Fruit fly (Drosophila melanogaster) whole organism, embryonic: ENCODE results near the gene Ilp6.

Experiments
- Abd-B ChIP-seq: fragments of 200-800 bp; sonication (Bioruptor generic); optimal IDR thresholded peaks from 2 replicates; lab custom pipeline; 2018; ENCODE audit warnings: missing biosample characterization, mild to moderate bottlenecking, missing genetic modification characterization, moderate library complexity
- Adf1 ChIP-seq: fragments of 200-800 bp; sonication (Bioruptor generic); IDR thresholded peaks from 2 replicates; pipeline ENCODE4 v1.3.6; 2022; ENCODE audit warnings: missing biosample characterization, missing genetic modification characterization
- Atf6 ChIP-seq: fragments of 200-800 bp; sonication (Bioruptor generic); IDR thresholded peaks from 2 replicates; pipeline ENCODE4 v1.3.6; 2022; ENCODE audit warnings: missing biosample characterization, missing genetic modification characterization
- BEAF-32 ChIP-seq: fragments of 200-800 bp; sonication (Bioruptor generic); optimal IDR thresholded peaks from 3 replicates; lab custom pipeline; 2017; ENCODE audit warnings: missing biosample characterization, missing genetic modification characterization, mild to moderate bottlenecking, moderate library complexity, missing genetic modification reagents
- CG10321 ChIP-seq: fragments of 200-800 bp; sonication (Bioruptor generic); IDR thresholded peaks from 2 replicates; pipeline ENCODE4 v1.3.6; 2022; ENCODE audit warnings: missing biosample characterization, missing genetic modification characterization
- CG11085 ChIP-seq: fragments of 200-800 bp; sonication (Bioruptor generic); IDR thresholded peaks from 2 replicates; pipeline ENCODE4 v1.3.6; 2022; ENCODE audit warnings: missing biosample characterization, missing genetic modification characterization
- CG11456 ChIP-seq: fragments of 200-800 bp; sonication (Bioruptor generic); IDR thresholded peaks from 3 replicates; pipeline ENCODE4 v1.3.6; 2022; ENCODE audit warnings: missing biosample characterization, missing genetic modification characterization
- CG14014 ChIP-seq: fragments of 200-800 bp; sonication (Bioruptor generic); IDR thresholded peaks from 2 replicates; pipeline ENCODE4 v1.3.6; 2022; ENCODE audit warnings: missing biosample characterization, missing genetic modification characterization
- CG14710 ChIP-seq: fragments of 200-800 bp; sonication (Bioruptor generic); optimal IDR thresholded peaks from 3 replicates; lab custom pipeline; 2019; ENCODE audit warnings: missing biosample characterization, mild to moderate bottlenecking, missing genetic modification characterization, moderate library complexity
- CG1529 ChIP-seq: fragments of 200-800 bp; sonication (Bioruptor generic); optimal IDR thresholded peaks from 3 replicates; lab custom pipeline; 2018; ENCODE audit warnings: missing biosample characterization, missing genetic modification characterization
- CG17328 ChIP-seq: fragments of 200-800 bp; sonication (Bioruptor generic); IDR thresholded peaks from 2 replicates; pipeline ENCODE4 v1.3.6; 2022; ENCODE audit warnings: missing biosample characterization, missing genetic modification characterization
- CG17568 ChIP-seq: fragments of 200-800 bp; sonication (Bioruptor generic); optimal IDR thresholded peaks from 2 replicates; lab custom pipeline; 2018; ENCODE audit warnings: missing biosample characterization, mild to moderate bottlenecking, missing genetic modification characterization, moderate library complexity
- CG18476 ChIP-seq: fragments of 200-800 bp; sonication (Bioruptor generic); optimal IDR thresholded peaks from 2 replicates; lab custom pipeline; 2016; ENCODE audit warnings: missing biosample characterization, mild to moderate bottlenecking, missing genetic modification characterization
- CG2875 ChIP-seq: fragments of 200-800 bp; sonication (Bioruptor generic); optimal IDR thresholded peaks from 2 replicates; lab custom pipeline; 2017; ENCODE audit warnings: missing biosample characterization, mild to moderate bottlenecking, missing genetic modification characterization, missing genetic modification reagents
- CG34422 ChIP-seq: fragments of 200-800 bp; sonication (Bioruptor generic); IDR thresholded peaks from 3 replicates; pipeline ENCODE4 v1.3.6; 2022; ENCODE audit warnings: missing biosample characterization, missing genetic modification characterization
- CG3995 ChIP-seq: fragments of 200-800 bp; sonication (Bioruptor generic); optimal IDR thresholded peaks from 3 replicates; lab custom pipeline; 2016; ENCODE audit warnings: missing biosample characterization, missing genetic modification characterization
- CG4730 ChIP-seq: fragments of 200-800 bp; sonication (Bioruptor generic); IDR thresholded peaks from 2 replicates; pipeline ENCODE4 v1.3.6; 2022; ENCODE audit warnings: missing biosample characterization, missing genetic modification characterization
- CG5953 ChIP-seq: fragments of 200-800 bp; sonication (Bioruptor generic); IDR thresholded peaks from 2 replicates; pipeline ENCODE4 v1.3.6; 2022; ENCODE audit warnings: missing biosample characterization, missing genetic modification characterization
- CrebB ChIP-seq: fragments of 200-800 bp; sonication (Bioruptor generic); optimal IDR thresholded peaks from 3 replicates; lab custom pipeline; 2018; ENCODE audit warnings: missing biosample characterization, mild to moderate bottlenecking, missing genetic modification characterization
- D19B ChIP-seq: fragments of 200-800 bp; sonication (Bioruptor generic); optimal IDR thresholded peaks from 2 replicates; lab custom pipeline; 2017; ENCODE audit warnings: missing biosample characterization, mild to moderate bottlenecking, missing genetic modification characterization
- Dek ChIP-seq: fragments of 200-800 bp; sonication (Bioruptor generic); optimal IDR thresholded peaks from 3 replicates; lab custom pipeline; 2019; ENCODE audit warnings: missing biosample characterization, mild to moderate bottlenecking, missing genetic modification characterization, moderate library complexity
- E2f2 ChIP-seq: fragments of 200-800 bp; sonication (Bioruptor generic); IDR thresholded peaks from 2 replicates; pipeline ENCODE4 v1.3.6; 2022; ENCODE audit warnings: missing biosample characterization, missing genetic modification characterization
- ERR ChIP-seq: fragments of 200-800 bp; sonication (Bioruptor generic); optimal IDR thresholded peaks from 2 replicates; lab custom pipeline; 2016; ENCODE audit warnings: missing biosample characterization, missing genetic modification characterization
- Ets65A ChIP-seq: fragments of 200-800 bp; sonication (Bioruptor generic); peaks from one replicate; lab custom pipeline; 2016; ENCODE audit warnings: missing biosample characterization, missing genetic modification characterization
- H15 ChIP-seq: fragments of 200-800 bp; sonication (Bioruptor generic); IDR thresholded peaks from 3 replicates; pipeline ENCODE4 v1.3.6; 2022; ENCODE audit warnings: missing biosample characterization, missing genetic modification characterization
- HHEX ChIP-seq: fragments of 200-800 bp; sonication (Bioruptor generic); optimal IDR thresholded peaks from 3 replicates; lab custom pipeline; 2017; ENCODE audit warnings: missing biosample characterization, mild to moderate bottlenecking, missing genetic modification characterization, missing genetic modification reagents
- HLH3B ChIP-seq: fragments of 200-800 bp; sonication (Bioruptor generic); IDR thresholded peaks from 2 replicates; pipeline ENCODE4 v1.3.6; 2022; ENCODE audit warnings: missing biosample characterization, missing genetic modification characterization
- MBD-R2 ChIP-seq: fragments of 200-800 bp; sonication (Bioruptor generic); IDR thresholded peaks from 2 replicates; pipeline ENCODE4 v1.3.6; 2022; ENCODE audit warnings: missing biosample characterization, missing genetic modification characterization
- Meics ChIP-seq: fragments of 200-800 bp; sonication (Bioruptor generic); optimal IDR thresholded peaks from 2 replicates; lab custom pipeline; 2017; ENCODE audit warnings: missing biosample characterization, mild to moderate bottlenecking, missing genetic modification characterization
- NFAT ChIP-seq: fragments of 200-800 bp; sonication (Bioruptor generic); IDR thresholded peaks from 2 replicates; pipeline ENCODE4 v1.3.6; 2022; ENCODE audit warnings: missing biosample characterization, missing genetic modification characterization
- Rx ChIP-seq: fragments of 200-800 bp; sonication (Bioruptor generic); IDR thresholded peaks from 2 replicates; pipeline ENCODE4 v1.3.6; 2022; ENCODE audit warnings: missing biosample characterization, missing genetic modification characterization
- Xrp1 ChIP-seq: fragments of 200-800 bp; sonication (Bioruptor generic); IDR thresholded peaks from 2 replicates; pipeline ENCODE4 v1.3.6; 2022; ENCODE audit warnings: missing biosample characterization, missing genetic modification characterization
- abd-A ChIP-seq: fragments of 200-800 bp; sonication (Bioruptor generic); optimal IDR thresholded peaks from 3 replicates; lab custom pipeline; 2019; ENCODE audit warnings: missing biosample characterization, mild to moderate bottlenecking, missing genetic modification characterization, moderate library complexity
- btn ChIP-seq: fragments of 200-800 bp; sonication (Bioruptor generic); optimal IDR thresholded peaks from 2 replicates; lab custom pipeline; 2016; ENCODE audit warnings: missing biosample characterization, missing genetic modification characterization
- disco-r ChIP-seq: fragments of 200-800 bp; sonication (Bioruptor generic); optimal IDR thresholded peaks from 2 replicates; lab custom pipeline; 2016; ENCODE audit warnings: missing biosample characterization, missing genetic modification characterization
- dmrt99B ChIP-seq: fragments of 200-800 bp; sonication (Bioruptor generic); optimal IDR thresholded peaks from 2 replicates; lab custom pipeline; 2018; ENCODE audit warnings: missing biosample characterization, mild to moderate bottlenecking, missing genetic modification characterization, moderate library complexity
- emc ChIP-seq: fragments of 200-800 bp; sonication (Bioruptor generic); optimal IDR thresholded peaks from 2 replicates; lab custom pipeline; 2016; ENCODE audit warnings: missing biosample characterization, missing genetic modification characterization
- ems ChIP-seq: fragments of 200-800 bp; sonication (Bioruptor generic); optimal IDR thresholded peaks from 3 replicates; lab custom pipeline; 2016; ENCODE audit warnings: missing biosample characterization, missing genetic modification characterization
- esg ChIP-seq: fragments of 200-800 bp; sonication (Bioruptor generic); conservative IDR thresholded peaks from 2 replicates; pipeline ENCODE4 v1.3.6; 2022; ENCODE audit warnings: missing biosample characterization, missing genetic modification characterization
- eve ChIP-seq, 2 experiments: fragments of >200 bp; optimal IDR thresholded peaks; 2 replicates each; lab custom pipeline; 2017; ENCODE audit warnings: missing biosample characterization in 2 of 2, missing genetic modification characterization in 2 of 2
- gem ChIP-seq: fragments of 200-800 bp; sonication (Bioruptor generic); optimal IDR thresholded peaks from 2 replicates; lab custom pipeline; 2019; ENCODE audit warnings: missing biosample characterization, mild to moderate bottlenecking, missing genetic modification characterization, moderate library complexity
- kni ChIP-seq: fragments of 200-800 bp; sonication (Bioruptor generic); optimal IDR thresholded peaks from 3 replicates; lab custom pipeline; 2017; ENCODE audit warnings: mild to moderate bottlenecking, missing biosample characterization, missing genetic modification reagents, missing genetic modification characterization
- mld ChIP-seq: fragments of 200-800 bp; sonication (Bioruptor generic); IDR thresholded peaks from 3 replicates; pipeline ENCODE4 v1.3.6; 2022; ENCODE audit warnings: missing biosample characterization, missing genetic modification characterization; ENCODE audit not compliant: partially characterized antibody
- otp ChIP-seq: fragments of 200-800 bp; sonication (Bioruptor generic); IDR thresholded peaks from 3 replicates; pipeline ENCODE4, ENCODE4 v1.3.6; 2022; ENCODE audit warnings: missing biosample characterization, missing genetic modification characterization
- pita ChIP-seq: fragments of 200-800 bp; sonication (Bioruptor generic); optimal IDR thresholded peaks from 2 replicates; lab custom pipeline; 2017; ENCODE audit warnings: missing biosample characterization, mild to moderate bottlenecking, missing genetic modification characterization
- ranshi ChIP-seq: fragments of 200-800 bp; sonication (Bioruptor generic); IDR thresholded peaks from 2 replicates; pipeline ENCODE4 v1.3.6; 2022; ENCODE audit warnings: missing biosample characterization, missing genetic modification characterization
- seq ChIP-seq: fragments of 200-800 bp; sonication (Bioruptor generic); IDR thresholded peaks from 2 replicates; pipeline ENCODE4 v1.3.6; 2022; ENCODE audit warnings: missing biosample characterization, missing genetic modification characterization
- shn ChIP-seq: fragments of 200-800 bp; sonication (Bioruptor generic); optimal IDR thresholded peaks from 3 replicates; lab custom pipeline; 2016; ENCODE audit warnings: missing biosample characterization, missing genetic modification characterization
- sr ChIP-seq: fragments of 200-800 bp; sonication (Bioruptor generic); IDR thresholded peaks from 3 replicates; pipeline ENCODE4 v1.3.6; 2022; ENCODE audit warnings: missing biosample characterization, missing genetic modification characterization
- tgo ChIP-seq: fragments of 200-800 bp; sonication (Bioruptor generic); IDR thresholded peaks from 3 replicates; pipeline ENCODE4 v1.3.6; 2022; ENCODE audit warnings: missing biosample characterization, missing genetic modification characterization
- ttk ChIP-seq: fragments of 200-800 bp; sonication (Bioruptor generic); IDR thresholded peaks from 2 replicates; pipeline ENCODE4 v2.1.2; 2022; ENCODE audit warnings: missing biosample characterization, missing genetic modification characterization
- yki ChIP-seq: fragments of >200 bp; optimal IDR thresholded peaks from 3 replicates; lab custom pipeline; 2018

Gene Ilp6

DNA sequence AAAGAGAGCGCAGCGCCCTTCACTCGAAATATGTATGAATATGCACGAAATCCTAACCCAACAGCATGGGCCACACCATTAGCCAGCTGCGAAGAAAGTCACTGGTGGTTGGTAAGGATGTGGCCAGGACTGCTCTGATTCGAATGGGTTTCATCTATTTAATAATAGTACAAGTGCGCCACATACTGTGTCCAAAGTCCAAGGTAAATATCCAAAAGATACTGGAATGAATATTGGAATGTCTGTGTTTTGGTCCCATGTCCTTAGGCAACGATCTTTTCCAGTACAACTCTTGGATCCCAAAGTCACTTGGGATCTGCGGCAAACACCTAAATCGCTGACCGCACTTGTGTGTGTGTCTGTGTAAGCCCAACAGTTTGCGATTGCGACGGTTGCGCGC is 28.2 kb downstream of the Ilp6 start (continued):
- peak; percentile 10 for TF ChIP-seq CG2875 (GFP tag; lab: Kevin White, UChicago)
- no peak for TF ChIP-seq ERR (GFP tag; lab: Kevin White, UChicago)
- peak; percentile 51; the same call in 1 of the 2 replicates for TF ChIP-seq ranshi (GFP tag; lab: Robert Waterston, UW)
- peak; percentile 59 for TF ChIP-seq HLH3B (GFP tag; lab: Robert Waterston, UW)
- peak; percentile 55 for TF ChIP-seq Rx (GFP tag; lab: Robert Waterston, UW)
- peak; percentile 21 for TF ChIP-seq Ets65A (GFP tag; lab: Kevin White, UChicago)
- TF ChIP-seq CG34422 (GFP tag; lab: Robert Waterston, UW) = peak; percentile 70; the same call in 2 of the 3 replicates
- TF ChIP-seq HHEX (GFP tag; lab: Kevin White, UChicago) = peak; percentile 64
- peak; percentile 61 for TF ChIP-seq esg (GFP tag; lab: Robert Waterston, UW)
- peak; percentile 23 for TF ChIP-seq CG1529 (GFP tag; lab: Kevin White, UChicago)
- peak; percentile 64 for TF ChIP-seq Meics (GFP tag; lab: Kevin White, UChicago)
- TF ChIP-seq pita = no peak
- peak; percentile 88 for TF ChIP-seq dmrt99B (tag; lab: Kevin White, UChicago)
- TF ChIP-seq emc = no peak
- TF ChIP-seq Dek (tag; lab: Kevin White, UChicago) = peak; percentile 61
- TF ChIP-seq Atf6 = peak; percentile 38; the same call in 1 of the 2 replicates
- TF ChIP-seq seq (GFP tag; lab: Robert Waterston, UW) = peak; percentile 66
- TF ChIP-seq Abd-B (GFP tag; lab: Kevin White, UChicago) = peak; percentile 20
- no peak for TF ChIP-seq CG11085 (GFP tag; lab: Robert Waterston, UW)
- peak; percentile 43; the same call in 1 of the 3 replicates for TF ChIP-seq CG11456 (GFP tag; lab: Robert Waterston, UW)
- TF ChIP-seq MBD-R2 (GFP tag; lab: Robert Waterston, UW) = no peak; the same call in 1 of the 2 replicates
- peak; percentile 32; the same call in 1 of the 2 replicates for TF ChIP-seq E2f2 (GFP tag; lab: Robert Waterston, UW)
- 0 out of 2 replicates have a peak, but pooled peaks have one; percentile 28 for TF ChIP-seq CG17328 (GFP tag; lab: Robert Waterston, UW)
- peak; percentile 73 for TF ChIP-seq gem (tag; lab: Kevin White, UChicago)
- no peak for TF ChIP-seq CrebB (tag; lab: Kevin White, UChicago)
- TF ChIP-seq NFAT (GFP tag; lab: Robert Waterston, UW) = no peak
- TF ChIP-seq ttk (GFP tag; lab: Robert Waterston, UW) = peak; percentile 54; the same call in 1 of the 2 replicates
- no peak for TF ChIP-seq CG14710
- no peak; the same call in 1 of the 2 replicates for TF ChIP-seq CG5953 (GFP tag; lab: Robert Waterston, UW)
- peak; percentile 5 for TF ChIP-seq CG3995 (GFP tag; lab: Kevin White, UChicago)
- peak; percentile 61 for TF ChIP-seq Xrp1 (GFP tag; lab: Robert Waterston, UW)
- no peak for TF ChIP-seq BEAF-32 (GFP tag; lab: Kevin White, UChicago)
- TF ChIP-seq otp (GFP tag; lab: Robert Waterston, UW) = peak; percentile 28; the same call in 1 of the 3 replicates
- no peak for TF ChIP-seq CG10321 (GFP tag; lab: Robert Waterston, UW)
- TF ChIP-seq disco-r = peak; percentile 6
- no peak for TF ChIP-seq kni (GFP tag; lab: Kevin White, UChicago)
- no peak for TF ChIP-seq mld (GFP tag; lab: Robert Waterston, UW)
- TF ChIP-seq eve (GFP tag; optimal IDR thresholded peaks at IDR 0.05; lab: Kevin White, UChicago) = no peak
- TF ChIP-seq tgo (GFP tag; lab: Robert Waterston, UW) = peak; percentile 73
- peak; percentile 53 for TF ChIP-seq shn
- TF ChIP-seq H15 = 0 out of 3 replicates have a peak, but pooled peaks have one; percentile 43
- peak; percentile 46 for TF ChIP-seq ems (GFP tag; lab: Kevin White, UChicago)
- TF ChIP-seq CG17568 = no peak
- TF ChIP-seq abd-A = no peak
- TF ChIP-seq yki (lab: Kevin White, UChicago) = no peak
- TF ChIP-seq CG18476 = no peak
- peak; percentile 18 for TF ChIP-seq btn
- peak; percentile 22 for TF ChIP-seq D19B
- no peak for TF ChIP-seq Adf1 (GFP tag; lab: Robert Waterston, UW)
- TF ChIP-seq sr (GFP tag; lab: Robert Waterston, UW) = no peak
- no peak for TF ChIP-seq CG14014 (GFP tag; lab: Robert Waterston, UW)
- peak; percentile 56 for TF ChIP-seq CG4730 (GFP tag; lab: Robert Waterston, UW)
